Worm (Caenorhabditis elegans): ENCODE data around the gene ncap-1.

The ncap-1 gene

DNA sequence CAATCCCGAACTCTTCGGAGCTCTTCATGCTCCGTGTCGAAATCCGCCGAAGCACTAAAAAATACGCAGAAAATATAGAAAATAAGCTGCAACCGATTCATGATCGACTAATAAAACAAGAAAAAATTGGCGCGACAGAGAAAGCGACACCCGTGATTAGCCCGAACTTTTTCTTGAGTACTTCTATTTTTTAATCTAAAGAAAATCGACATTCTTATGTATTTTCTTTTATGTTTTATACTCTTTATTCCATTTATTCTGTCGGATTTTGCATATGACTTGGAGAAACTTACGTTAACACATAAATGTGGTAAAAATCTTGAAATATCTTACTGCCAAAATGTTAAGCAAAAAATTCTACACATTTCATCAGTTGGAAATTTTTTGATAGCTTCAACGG lies 24.9 kb upstream of the ncap-1 start, which contains the start of the genes irld-50 and irld-49:
TSS of gene irld-50 (minus strand) at position 101 of the 400 bp plus-strand sequence.
TSS of gene irld-49 (plus strand) at position 211 of the 400 bp plus-strand sequence.
- no peak for TF ChIP-seq crh-2 (tag; optimal IDR thresholded peaks at IDR 0.05)
- TF ChIP-seq ama-1 (optimal IDR thresholded peaks at IDR 0.05) = no peak

DNA sequence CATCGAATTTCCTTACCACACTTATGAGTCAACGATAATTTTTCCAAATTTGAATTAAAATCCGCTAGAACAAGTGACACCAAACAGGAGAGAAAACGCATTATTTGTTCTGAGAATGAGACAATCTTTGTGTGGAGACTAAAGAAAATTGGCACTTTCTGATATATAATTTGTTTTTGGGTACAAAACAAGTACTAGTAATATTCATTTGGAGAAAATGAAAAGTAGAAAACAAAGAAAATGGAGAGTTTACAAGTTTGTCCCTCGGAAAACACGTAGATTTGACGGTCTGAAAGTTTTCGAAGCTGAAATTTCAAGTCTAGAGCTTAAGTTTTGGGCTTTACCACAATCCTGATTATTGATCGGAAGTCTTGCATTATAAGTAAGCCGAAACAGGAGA lies 21.6 kb upstream of the ncap-1 start, which contains the start of gene irld-66:
TSS of gene irld-66 (minus strand) at position 101 of the 400 bp plus-strand sequence.
- no peak for TF ChIP-seq mdl-1 (tag; optimal IDR thresholded peaks at IDR 0.05)
- TF ChIP-seq nhr-21 (tag; optimal IDR thresholded peaks at IDR 0.05) = no peak
- TF ChIP-seq dmd-4 (tag; optimal IDR thresholded peaks at IDR 0.05) = no peak
- no peak for TF ChIP-seq mbf-1 (tag; optimal IDR thresholded peaks at IDR 0.05)
- TF ChIP-seq unc-39 (tag; optimal IDR thresholded peaks at IDR 0.05) = no peak
- TF ChIP-seq ama-1 (optimal IDR thresholded peaks at IDR 0.05) = no peak
- no peak for TF ChIP-seq alr-1 (tag; optimal IDR thresholded peaks at IDR 0.05)
- TF ChIP-seq ceh-82 (tag; optimal IDR thresholded peaks at IDR 0.05) = no peak
- TF ChIP-seq ceh-16 (tag; optimal IDR thresholded peaks at IDR 0.05) = no peak
- TF ChIP-seq aly-2 (tag; optimal IDR thresholded peaks at IDR 0.05) = no peak
- no peak for TF ChIP-seq ztf-11 (tag; optimal IDR thresholded peaks at IDR 0.05)
- TF ChIP-seq lin-11 (tag; optimal IDR thresholded peaks at IDR 0.05) = no peak
- TF ChIP-seq egl-27 (tag; optimal IDR thresholded peaks at IDR 0.05) = no peak
- no peak for TF ChIP-seq nhr-77 (tag; optimal IDR thresholded peaks at IDR 0.05)
- TF ChIP-seq lin-13 (GFP tag; optimal IDR thresholded peaks at IDR 0.05) = no peak

- TF ChIP-seq nhr-237 (tag; optimal IDR thresholded peaks at IDR 0.05) (no peak), ceh-16 (tag; optimal IDR thresholded peaks at IDR 0.05) (no peak), aly-2 (tag; optimal IDR thresholded peaks at IDR 0.05) (no peak), unc-39 (tag; optimal IDR thresholded peaks at IDR 0.05) (no peak)
These were observed 20.6 kb upstream of the ncap-1 start for ce11 chrII:2939681-2940080.

ce11 chrII:2937852-2938251 lies 18.7 kb upstream of the ncap-1 start, which contains the start of gene irld-65:
irld-65 (minus strand) TSS chrII:2937952.
- TF ChIP-seq F13H6.1 (tag; optimal IDR thresholded peaks at IDR 0.05) (no peak), skn-1 (tag; optimal IDR thresholded peaks at IDR 0.05) (no peak), mab-5 (tag; optimal IDR thresholded peaks at IDR 0.05) (no peak), C34F6.9 (tag; optimal IDR thresholded peaks at IDR 0.05) (no peak), nhr-11 (tag; optimal IDR thresholded peaks at IDR 0.05) (no peak), nhr-25 (tag; optimal IDR thresholded peaks at IDR 0.05) (no peak)

DNA sequence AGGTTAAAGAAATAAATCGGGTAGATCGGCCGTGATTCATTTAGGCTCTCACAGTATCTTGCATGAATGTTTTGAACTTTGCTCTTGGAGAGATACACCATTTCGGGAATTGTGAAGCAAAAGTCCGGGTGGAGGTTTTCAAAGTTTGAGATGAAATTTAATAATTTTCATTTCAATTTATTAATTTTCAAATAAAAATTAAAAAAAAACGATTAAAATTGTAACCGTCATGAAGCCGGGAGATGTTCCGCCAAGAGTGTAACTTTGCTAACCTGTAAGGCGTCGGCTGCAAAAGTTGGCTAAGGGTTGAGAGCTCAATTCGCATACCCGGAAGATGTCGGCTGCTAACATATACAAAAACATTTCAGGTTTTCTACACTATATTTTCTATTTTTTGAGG lies 15.2 kb upstream of the ncap-1 start, which contains the start of gene irld-67:
TSS of gene irld-67 (minus strand) at position 101 of the 400 bp plus-strand sequence.
- TF ChIP-seq nhr-12 (tag; optimal IDR thresholded peaks at IDR 0.05) (no peak), lin-39 (tag; optimal IDR thresholded peaks at IDR 0.05) (no peak), nhr-25 (tag; optimal IDR thresholded peaks at IDR 0.05) (no peak), crh-2 (tag; optimal IDR thresholded peaks at IDR 0.05) (no peak), lin-13 (GFP tag; optimal IDR thresholded peaks at IDR 0.05) (no peak)

DNA sequence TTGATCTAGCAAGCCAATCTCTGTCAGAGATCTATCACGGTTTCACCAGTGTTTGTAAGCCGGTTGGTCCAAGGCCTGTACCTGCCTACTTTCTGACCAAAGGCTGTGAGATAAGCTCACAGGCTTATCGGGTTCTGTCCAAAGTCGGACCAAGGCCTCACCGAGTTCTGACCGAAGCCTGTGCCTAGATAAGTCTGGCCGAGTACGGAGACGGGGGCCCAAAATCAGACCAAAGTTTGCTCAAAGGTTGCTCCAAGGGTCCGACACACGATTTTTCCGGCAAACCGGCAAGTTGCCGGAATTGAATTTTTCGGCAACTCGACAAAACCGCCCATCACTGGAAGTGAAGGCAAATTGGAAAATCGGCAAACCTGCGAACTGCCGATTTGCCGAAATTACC lies 12.4 kb upstream of the ncap-1 start:
- TF ChIP-seq sma-3 (GFP tag; optimal IDR thresholded peaks at IDR 0.05) (no peak), lsy-2 (tag; optimal IDR thresholded peaks at IDR 0.05) (no peak), ceh-82 (tag; optimal IDR thresholded peaks at IDR 0.05) (no peak), crh-2 (tag; optimal IDR thresholded peaks at IDR 0.05) (no peak), egl-27 (tag; optimal IDR thresholded peaks at IDR 0.05) (no peak), lin-13 (GFP tag; optimal IDR thresholded peaks at IDR 0.05) (no peak), Y55F3AM.14 (GFP tag; optimal IDR thresholded peaks at IDR 0.05) (no peak), snpc-4 (tag; optimal IDR thresholded peaks at IDR 0.05) (no peak), lin-11 (tag; optimal IDR thresholded peaks at IDR 0.05) (no peak), nhr-77 (tag; optimal IDR thresholded peaks at IDR 0.05) (no peak), gmeb-1 (tag; optimal IDR thresholded peaks at IDR 0.05) (no peak), nhr-23 (tag; optimal IDR thresholded peaks at IDR 0.05) (no peak), blmp-1 (tag; optimal IDR thresholded peaks at IDR 0.05; ENCODE audit: insufficient read depth) (no peak), nhr-21 (tag; optimal IDR thresholded peaks at IDR 0.05) (no peak), nhr-237 (tag; optimal IDR thresholded peaks at IDR 0.05) (no peak), nhr-11 (tag; optimal IDR thresholded peaks at IDR 0.05) (no peak), lin-39 (tag; optimal IDR thresholded peaks at IDR 0.05) (no peak), skn-1 (tag; optimal IDR thresholded peaks at IDR 0.05) (no peak)
